Fruit fly (Drosophila melanogaster): ENCODE data around the gene Mnt.

Gene Mnt

dm6 chrX:3742002-3742722 is 70.6 kb downstream of the Mnt start (continued):
- TF ChIP-seq CG4360 (GFP tag; IDR thresholded peaks at IDR 0.05) = peak; percentile 93
- peak; percentile 99 for TF ChIP-seq al (GFP tag; IDR thresholded peaks at IDR 0.05)
- TF ChIP-seq twi (tag; optimal IDR thresholded peaks at IDR 0.05) = peak; percentile 99
- peak; percentile 100 for TF ChIP-seq slbo (GFP tag; IDR thresholded peaks at IDR 0.05)
- peak; percentile 87 for TF ChIP-seq stwl (tag; optimal IDR thresholded peaks at IDR 0.05)

DNA sequence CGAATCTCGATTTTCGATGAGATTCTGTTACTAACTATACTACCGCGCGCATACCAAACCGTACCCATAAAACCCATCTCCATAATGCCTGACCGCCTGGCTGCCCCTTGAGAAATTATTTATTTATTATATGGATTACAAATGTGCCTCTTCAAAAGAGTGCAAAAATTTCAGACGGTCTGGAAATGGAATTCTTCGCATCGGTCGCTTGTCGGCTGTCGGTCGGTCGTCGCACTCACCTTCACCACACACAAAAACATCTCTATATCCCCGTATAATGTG is 71.1 kb downstream of the Mnt start:
- TF ChIP-seq CG34376 (GFP tag; optimal IDR thresholded peaks at IDR 0.05) = peak; percentile 91
- TF ChIP-seq CG3995 (GFP tag; optimal IDR thresholded peaks at IDR 0.05) = no peak
- no peak for TF ChIP-seq CG10543 (GFP tag; optimal IDR thresholded peaks at IDR 0.05)
- peak; percentile 86 for TF ChIP-seq rib (GFP tag; IDR thresholded peaks at IDR 0.05)
- TF ChIP-seq Meics (GFP tag; optimal IDR thresholded peaks at IDR 0.05) = no peak
- peak; percentile 62 for TF ChIP-seq run (tag; optimal IDR thresholded peaks at IDR 0.05)
- TF ChIP-seq gcm2 (GFP tag; optimal IDR thresholded peaks at IDR 0.05) = no peak
- TF ChIP-seq corto (GFP tag; optimal IDR thresholded peaks at IDR 0.05) = peak; percentile 61
- TF ChIP-seq lbe (GFP tag; optimal IDR thresholded peaks at IDR 0.05) = peak; percentile 57
- no peak for TF ChIP-seq NK7.1 (GFP tag; optimal IDR thresholded peaks at IDR 0.05)
- no peak for TF ChIP-seq pan (optimal IDR thresholded peaks at IDR 0.05)
- TF ChIP-seq pan (GFP tag; optimal IDR thresholded peaks at IDR 0.05 in 1 of 2, IDR thresholded peaks at IDR 0.05 in 1 of 2) = no peak
- TF ChIP-seq abd-A (tag; optimal IDR thresholded peaks at IDR 0.05) = peak; percentile 99
- peak in 1 of 2 experiments; percentile 69 for TF ChIP-seq eve (GFP tag; optimal IDR thresholded peaks at IDR 0.05)
- TF ChIP-seq pros (GFP tag; optimal IDR thresholded peaks at IDR 0.05) = peak; percentile 95
- TF ChIP-seq CG6765 (GFP tag; optimal IDR thresholded peaks at IDR 0.05) = peak; percentile 46
- peak; percentile 100 for TF ChIP-seq sd (tag; optimal IDR thresholded peaks at IDR 0.05)
- no peak for TF ChIP-seq CG16863 (GFP tag; optimal IDR thresholded peaks at IDR 0.05)
- TF ChIP-seq CG32532 (GFP tag; IDR thresholded peaks at IDR 0.05) = no peak
- TF ChIP-seq p53 (GFP tag; optimal IDR thresholded peaks at IDR 0.05) = no peak
- no peak for TF ChIP-seq Deaf1 (tag; optimal IDR thresholded peaks at IDR 0.05)
- TF ChIP-seq cad (GFP tag; optimal IDR thresholded peaks at IDR 0.05) = no peak
- no peak for TF ChIP-seq CG15696 (tag; optimal IDR thresholded peaks at IDR 0.05)
- TF ChIP-seq ash1 (GFP tag; optimal IDR thresholded peaks at IDR 0.05) = no peak
- no peak for TF ChIP-seq B-H2 (GFP tag; optimal IDR thresholded peaks at IDR 0.05)
- no peak for TF ChIP-seq CG8388 (GFP tag; optimal IDR thresholded peaks at IDR 0.05)
- TF ChIP-seq dati (GFP tag; IDR thresholded peaks at IDR 0.05) = no peak
- no peak for TF ChIP-seq CG17359 (tag; optimal IDR thresholded peaks at IDR 0.05)
- no peak for TF ChIP-seq Hr3 (GFP tag; optimal IDR thresholded peaks at IDR 0.05)
- TF ChIP-seq ap (GFP tag; IDR thresholded peaks at IDR 0.05) = no peak
- TF ChIP-seq luna (GFP tag; optimal IDR thresholded peaks at IDR 0.05) = no peak
- no peak for TF ChIP-seq Ets65A (GFP tag)
- no peak for TF ChIP-seq tx (GFP tag; optimal IDR thresholded peaks at IDR 0.05)
- no peak for TF ChIP-seq Awh (GFP tag; IDR thresholded peaks at IDR 0.05)
- no peak for TF ChIP-seq CG12299 (tag; optimal IDR thresholded peaks at IDR 0.05)
- no peak for TF ChIP-seq ab (GFP tag; optimal IDR thresholded peaks at IDR 0.05)
- TF ChIP-seq CG8290 (GFP tag; optimal IDR thresholded peaks at IDR 0.05) = no peak
- TF ChIP-seq CG8290 (tag; optimal IDR thresholded peaks at IDR 0.05) = no peak
- peak; percentile 98 for TF ChIP-seq CG13894 (tag; optimal IDR thresholded peaks at IDR 0.05)
- peak; percentile 16 for TF ChIP-seq nerfin-1 (tag; optimal IDR thresholded peaks at IDR 0.05)
- TF ChIP-seq kni (GFP tag; optimal IDR thresholded peaks at IDR 0.05) = no peak
- peak; percentile 74 for TF ChIP-seq salm (tag; optimal IDR thresholded peaks at IDR 0.05)
- TF ChIP-seq hkb (optimal IDR thresholded peaks at IDR 0.05) = no peak
- TF ChIP-seq hkb (GFP tag; IDR thresholded peaks at IDR 0.05) = no peak
- no peak for TF ChIP-seq CG14667 (GFP tag; IDR thresholded peaks at IDR 0.05)
- TF ChIP-seq lola (GFP tag; optimal IDR thresholded peaks at IDR 0.05) = peak in 1 of 3 experiments; percentile 51
